Worm (Caenorhabditis elegans): Measurements from ENCODE around the gene asb-1.
A peak's percentile ranks its signal among the peaks of the same experiment; 100 is the strongest.

Gene asb-1

ce11 chrIII:4594762-4595523 lies 678 bp downstream of the asb-1 start:
- TF ChIP-seq skn-1 (tag; optimal IDR thresholded peaks at IDR 0.05) (no peak), nhr-11 (tag; optimal IDR thresholded peaks at IDR 0.05) (no peak)

- TF ChIP-seq ceh-16 (tag; optimal IDR thresholded peaks at IDR 0.05) (no peak), lin-13 (GFP tag; optimal IDR thresholded peaks at IDR 0.05) (no peak), peb-1 (tag; optimal IDR thresholded peaks at IDR 0.05) (no peak), F13H6.1 (tag; optimal IDR thresholded peaks at IDR 0.05) (no peak), nhr-129 (tag; optimal IDR thresholded peaks at IDR 0.05) (no peak), C34F6.9 (tag; optimal IDR thresholded peaks at IDR 0.05) (no peak), elt-3 (tag; optimal IDR thresholded peaks at IDR 0.05) (no peak)
Observed at ce11 chrIII:4594324-4594723, 1.3 kb downstream of the asb-1 start, which contains the start of gene apc-11. TSS of gene apc-11 (minus strand) at chrIII:4594424.

ce11 chrIII:4593098-4593697 lies 2.4 kb downstream of the asb-1 start, which contains the start of gene erh-2:
TSS of gene erh-2 (plus strand) at chrIII:4593231.
- TF ChIP-seq sma-3 (GFP tag; optimal IDR thresholded peaks at IDR 0.05): no peak
- no peak for TF ChIP-seq nhr-25 (tag; optimal IDR thresholded peaks at IDR 0.05)
- TF ChIP-seq ztf-1 (GFP tag; conservative IDR thresholded peaks at IDR 0.05): no peak
- no peak for TF ChIP-seq aly-2 (tag; optimal IDR thresholded peaks at IDR 0.05)
- no peak for TF ChIP-seq nhr-6 (tag; optimal IDR thresholded peaks at IDR 0.05)
- TF ChIP-seq peb-1 (tag; optimal IDR thresholded peaks at IDR 0.05): no peak
- TF ChIP-seq ceh-16 (tag; optimal IDR thresholded peaks at IDR 0.05): no peak
- TF ChIP-seq elt-3 (tag; optimal IDR thresholded peaks at IDR 0.05): no peak
- TF ChIP-seq nhr-11 (tag; optimal IDR thresholded peaks at IDR 0.05): no peak
- TF ChIP-seq nhr-129 (tag; optimal IDR thresholded peaks at IDR 0.05): no peak
- no peak for TF ChIP-seq unc-39 (tag; optimal IDR thresholded peaks at IDR 0.05)
- TF ChIP-seq snpc-4 (tag; optimal IDR thresholded peaks at IDR 0.05): no peak
- no peak for TF ChIP-seq R02D3.7 (tag; optimal IDR thresholded peaks at IDR 0.05)
- TF ChIP-seq blmp-1 (tag; optimal IDR thresholded peaks at IDR 0.05; ENCODE audit: insufficient read depth): no peak

- TF ChIP-seq zag-1 (tag; optimal IDR thresholded peaks at IDR 0.05) (no peak), lsy-2 (tag; optimal IDR thresholded peaks at IDR 0.05) (peak; percentile 80 to 95), unc-39 (tag; optimal IDR thresholded peaks at IDR 0.05) (no peak), peb-1 (tag; optimal IDR thresholded peaks at IDR 0.05) (no peak), ama-1 (optimal IDR thresholded peaks at IDR 0.05) (no peak), dmd-4 (tag; optimal IDR thresholded peaks at IDR 0.05) (no peak), fos-1 (tag; optimal IDR thresholded peaks at IDR 0.05) (peak; percentile 31), lin-13 (GFP tag; optimal IDR thresholded peaks at IDR 0.05) (no peak), C34F6.9 (tag; optimal IDR thresholded peaks at IDR 0.05) (peak; percentile 69), nhr-11 (tag; optimal IDR thresholded peaks at IDR 0.05) (no peak), F13H6.1 (tag; optimal IDR thresholded peaks at IDR 0.05) (peak; percentile 33), snpc-4 (tag; optimal IDR thresholded peaks at IDR 0.05) (no peak), mbf-1 (tag; optimal IDR thresholded peaks at IDR 0.05) (no peak), R02D3.7 (tag; optimal IDR thresholded peaks at IDR 0.05) (no peak), mdl-1 (tag; optimal IDR thresholded peaks at IDR 0.05) (no peak), nhr-21 (tag; optimal IDR thresholded peaks at IDR 0.05) (peak; percentile 29), unc-55 (GFP tag; optimal IDR thresholded peaks at IDR 0.05) (peak; percentile 72), lin-11 (tag; optimal IDR thresholded peaks at IDR 0.05) (peak; percentile 38), egl-27 (tag; optimal IDR thresholded peaks at IDR 0.05) (no peak), nhr-129 (tag; optimal IDR thresholded peaks at IDR 0.05) (peak; percentile 69), ceh-16 (tag; optimal IDR thresholded peaks at IDR 0.05) (no peak), mab-5 (tag; optimal IDR thresholded peaks at IDR 0.05) (no peak), crh-2 (tag; optimal IDR thresholded peaks at IDR 0.05) (peak; percentile 37), lin-39 (tag; optimal IDR thresholded peaks at IDR 0.05) (no peak), elt-1 (tag; optimal IDR thresholded peaks at IDR 0.05) (no peak), ceh-82 (tag; optimal IDR thresholded peaks at IDR 0.05) (no peak), elt-3 (tag; optimal IDR thresholded peaks at IDR 0.05) (no peak), gmeb-1 (tag; optimal IDR thresholded peaks at IDR 0.05) (peak; percentile 81), nhr-6 (tag; optimal IDR thresholded peaks at IDR 0.05) (no peak), skn-1 (tag; optimal IDR thresholded peaks at IDR 0.05) (no peak), aly-2 (tag; optimal IDR thresholded peaks at IDR 0.05) (no peak), nhr-25 (tag; optimal IDR thresholded peaks at IDR 0.05) (no peak), ztf-11 (tag; optimal IDR thresholded peaks at IDR 0.05) (no peak), sem-4 (tag; optimal IDR thresholded peaks at IDR 0.05) (no peak), alr-1 (tag; optimal IDR thresholded peaks at IDR 0.05) (no peak), nhr-237 (tag; optimal IDR thresholded peaks at IDR 0.05) (no peak), sma-3 (GFP tag; optimal IDR thresholded peaks at IDR 0.05) (peak; percentile 7), unc-62 (GFP tag; optimal IDR thresholded peaks at IDR 0.05) (no peak), ztf-1 (GFP tag; conservative IDR thresholded peaks at IDR 0.05) (no peak), Y55F3AM.14 (GFP tag; optimal IDR thresholded peaks at IDR 0.05) (no peak), nhr-12 (tag; optimal IDR thresholded peaks at IDR 0.05) (no peak)
Observed at ce11 chrIII:4587177-4587576, 8.4 kb downstream of the asb-1 start, which contains the start of the genes F35G12.7 and smc-4. TSS of gene F35G12.7 (minus strand) at chrIII:4587330. TSS of gene smc-4 (plus strand) at chrIII:4587501.

All from whole organism, L2 larva.